Worm (Caenorhabditis elegans): ENCODE measurements around the gene F56A8.9.

Gene F56A8.9

ce11 chrIII:13260344-13260743, 5.9 kb downstream of the F56A8.9 start:
- TF ChIP-seq snpc-1.3 (tag; optimal IDR thresholded peaks at IDR 0.05; ENCODE audit: insufficient read depth) (no peak), hrde-1 (tag; optimal IDR thresholded peaks at IDR 0.05; ENCODE audit: borderline replicate concordance) (no peak), madf-8 (GFP tag; conservative IDR thresholded peaks at IDR 0.05) (no peak), ceh-27 (GFP tag; optimal IDR thresholded peaks at IDR 0.05) (no peak)

- TF ChIP-seq cebp-1 (GFP tag; IDR thresholded peaks at IDR 0.05), result no peak
- no peak for TF ChIP-seq cebp-1 (tag; optimal IDR thresholded peaks at IDR 0.05)
- no peak for TF ChIP-seq hmg-20 (GFP tag; IDR thresholded peaks at IDR 0.05)
- TF ChIP-seq ceh-79 (tag; optimal IDR thresholded peaks at IDR 0.05), result no peak
- TF ChIP-seq lsl-1 (GFP tag; optimal IDR thresholded peaks at IDR 0.05), result peak; percentile 33
- TF ChIP-seq D2030.7 (GFP tag; IDR thresholded peaks at IDR 0.05), result no peak
Observed at ce11 chrIII:13262987-13263386, 8.5 kb downstream of the F56A8.9 start, which contains the start of gene F56A8.4. TSS of gene F56A8.4 (plus strand) at chrIII:13263287.

ce11 chrIII:13265566-13265965, 11.1 kb downstream of the F56A8.9 start, which contains the start of gene F56A8.5:
TSS of gene F56A8.5 (plus strand) at chrIII:13265866.
- TF ChIP-seq akir-1 (GFP tag; optimal IDR thresholded peaks at IDR 0.05), result no peak
- no peak for TF ChIP-seq attf-5 (GFP tag; optimal IDR thresholded peaks at IDR 0.05)
- no peak for TF ChIP-seq cebp-2 (GFP tag; IDR thresholded peaks at IDR 0.05)
- TF ChIP-seq nfya-2 (GFP tag; IDR thresholded peaks at IDR 0.05), result no peak
- TF ChIP-seq B0261.1 (tag; optimal IDR thresholded peaks at IDR 0.05), result no peak
- no peak for TF ChIP-seq sea-2 (GFP tag; IDR thresholded peaks at IDR 0.05)
- no peak for TF ChIP-seq cebp-1 (GFP tag; IDR thresholded peaks at IDR 0.05)
- no peak for TF ChIP-seq cebp-1 (tag; optimal IDR thresholded peaks at IDR 0.05)
- no peak for TF ChIP-seq mcd-1 (GFP tag; IDR thresholded peaks at IDR 0.05)
- no peak for TF ChIP-seq dpl-1 (GFP tag; optimal IDR thresholded peaks at IDR 0.05)
- TF ChIP-seq ztf-3 (GFP tag; optimal IDR thresholded peaks at IDR 0.05), result no peak
- no peak for TF ChIP-seq tbp1 (GFP tag; optimal IDR thresholded peaks at IDR 0.05)
- no peak for TF ChIP-seq ceh-40 (GFP tag; IDR thresholded peaks at IDR 0.05)
- TF ChIP-seq attf-3 (GFP tag; conservative IDR thresholded peaks at IDR 0.05), result no peak

ce11 chrIII:13267046-13267445, 12.6 kb downstream of the F56A8.9 start:
- TF ChIP-seq lsl-1 (GFP tag; optimal IDR thresholded peaks at IDR 0.05) (no peak), B0019.2 (GFP tag; conservative IDR thresholded peaks at IDR 0.05) (no peak), attf-3 (GFP tag; conservative IDR thresholded peaks at IDR 0.05) (no peak), zfh-2 (GFP tag; conservative IDR thresholded peaks at IDR 0.05) (peak; percentile 64), ceh-91 (GFP tag; IDR thresholded peaks at IDR 0.05) (no peak), ztf-22 (GFP tag; optimal IDR thresholded peaks at IDR 0.05) (no peak), B0261.1 (tag; optimal IDR thresholded peaks at IDR 0.05) (no peak), hlh-12 (tag; optimal IDR thresholded peaks at IDR 0.05) (no peak), cebp-2 (GFP tag; IDR thresholded peaks at IDR 0.05) (0 out of 2 replicates have a peak, but pooled peaks have one; percentile 9), Y95B8A.8 (GFP tag; IDR thresholded peaks at IDR 0.05) (no peak), ztf-18 (tag; optimal IDR thresholded peaks at IDR 0.05) (no peak), hrde-1 (tag; optimal IDR thresholded peaks at IDR 0.05; ENCODE audit: borderline replicate concordance) (no peak), egrh-3 (GFP tag; IDR thresholded peaks at IDR 0.05) (0 out of 2 replicates have a peak, but pooled peaks have one; percentile 24), T07F8.4 (tag; optimal IDR thresholded peaks at IDR 0.05) (no peak), mcd-1 (GFP tag; IDR thresholded peaks at IDR 0.05) (0 out of 2 replicates have a peak, but pooled peaks have one; percentile 22), mel-28 (tag; optimal IDR thresholded peaks at IDR 0.05; ENCODE audit: borderline replicate concordance) (no peak), nhr-80 (tag; optimal IDR thresholded peaks at IDR 0.05) (no peak), hlh-26 (GFP tag; conservative IDR thresholded peaks at IDR 0.05) (no peak), F52B5.7 (tag; optimal IDR thresholded peaks at IDR 0.05) (no peak)

All from whole organism, young adult.